Worm (Caenorhabditis elegans): ENCODE measurements around the gene fbxl-5.

Gene fbxl-5

ce11 chrV:7734909-7735308 is 7.8 kb upstream of the fbxl-5 start, which contains the start of gene clic-1 (continued):
- TF ChIP-seq ceh-82 (tag; optimal IDR thresholded peaks at IDR 0.05) (peak; percentile 35 to 85 (median 62)), nhr-20 (tag; optimal IDR thresholded peaks at IDR 0.05) (peak; percentile 57), lin-15B (tag; optimal IDR thresholded peaks at IDR 0.05) (peak; percentile 43), sptf-1 (tag; optimal IDR thresholded peaks at IDR 0.05) (no peak), C16A3.4 (tag; optimal IDR thresholded peaks at IDR 0.05) (peak; percentile 64), ceh-88 (GFP tag; IDR thresholded peaks at IDR 0.05) (no peak), snu-23 (GFP tag; optimal IDR thresholded peaks at IDR 0.05) (peak; percentile 74)

ce11 chrV:7735319-7735718 is 7.4 kb upstream of the fbxl-5 start, which contains the start of gene srr-10:
Gene srr-10 (plus strand): TSS chrV:7735619.
- TF ChIP-seq sup-37 (GFP tag; optimal IDR thresholded peaks at IDR 0.05) (no peak), efl-1 (optimal IDR thresholded peaks at IDR 0.05) (no peak), efl-1 (GFP tag; optimal IDR thresholded peaks at IDR 0.05 in 1 of 2) (peak in 1 of 2 experiments; percentile 34)

- TF ChIP-seq ets-5 (GFP tag; IDR thresholded peaks at IDR 0.05), result no peak
- TF ChIP-seq nhr-77 (tag; optimal IDR thresholded peaks at IDR 0.05), result no peak
- no peak for TF ChIP-seq alr-1 (tag; optimal IDR thresholded peaks at IDR 0.05; ENCODE audit: borderline replicate concordance)
- no peak for TF ChIP-seq blmp-1 (tag; optimal IDR thresholded peaks at IDR 0.05)
- no peak for TF ChIP-seq dsc-1 (tag; optimal IDR thresholded peaks at IDR 0.05)
- TF ChIP-seq swsn-7 (tag; optimal IDR thresholded peaks at IDR 0.05), result no peak
- TF ChIP-seq isw-1 (GFP tag; IDR thresholded peaks at IDR 0.05), result no peak
Measured at ce11 chrV:7737710-7738109, 5.0 kb upstream of the fbxl-5 start, which contains the start of gene srr-9. Gene srr-9 (plus strand): TSS chrV:7738010.

ce11 chrV:7739949-7740348 is 2.8 kb upstream of the fbxl-5 start:
- TF ChIP-seq blmp-1 (tag; optimal IDR thresholded peaks at IDR 0.05), result peak; percentile 28
- TF ChIP-seq elt-2 (tag; optimal IDR thresholded peaks at IDR 0.05), result no peak
- peak; percentile 47 for TF ChIP-seq nhr-85 (tag)

- peak; percentile 2 for TF ChIP-seq blmp-1 (tag; optimal IDR thresholded peaks at IDR 0.05)
- TF ChIP-seq lin-13 (GFP tag; optimal IDR thresholded peaks at IDR 0.05), result no peak
- TF ChIP-seq nhr-237 (tag; optimal IDR thresholded peaks at IDR 0.05), result no peak
- TF ChIP-seq mab-9 (GFP tag; IDR thresholded peaks at IDR 0.05), result no peak
- no peak for TF ChIP-seq swsn-7 (tag; optimal IDR thresholded peaks at IDR 0.05)
Measured at ce11 chrV:7741918-7742317, 791 bp upstream of the fbxl-5 start.

ce11 chrV:7744068-7744467 is 1.4 kb downstream of the fbxl-5 start:
- TF ChIP-seq nhr-90 (tag; optimal IDR thresholded peaks at IDR 0.05; ENCODE audit: poor library complexity) (no peak), efl-1 (optimal IDR thresholded peaks at IDR 0.05) (no peak), efl-1 (GFP tag; optimal IDR thresholded peaks at IDR 0.05 in 1 of 2) (peak in 1 of 2 experiments; percentile 62), elt-2 (tag; optimal IDR thresholded peaks at IDR 0.05) (peak; percentile 18), fkh-4 (tag; optimal IDR thresholded peaks at IDR 0.05; ENCODE audit: borderline replicate concordance) (no peak), snu-23 (GFP tag; optimal IDR thresholded peaks at IDR 0.05) (no peak), tlp-1 (tag; optimal IDR thresholded peaks at IDR 0.05) (no peak)

- TF ChIP-seq jun-1 (tag; optimal IDR thresholded peaks at IDR 0.05) (no peak), efl-1 (optimal IDR thresholded peaks at IDR 0.05) (no peak), efl-1 (GFP tag; optimal IDR thresholded peaks at IDR 0.05 in 1 of 2) (peak in 1 of 2 experiments; percentile 72)
Measured at ce11 chrV:7745386-7745785, 2.7 kb downstream of the fbxl-5 start.

- TF ChIP-seq unc-86 (tag; optimal IDR thresholded peaks at IDR 0.05), result no peak
- peak; percentile 39 for TF ChIP-seq unc-62 (GFP tag; optimal IDR thresholded peaks at IDR 0.05)
- TF ChIP-seq tbx-2 (tag; optimal IDR thresholded peaks at IDR 0.05), result no peak
- peak in 1 of 2 experiments; percentile 23 for TF ChIP-seq efl-1 (optimal IDR thresholded peaks at IDR 0.05)
- no peak for TF ChIP-seq efl-1 (GFP tag; optimal IDR thresholded peaks at IDR 0.05 in 1 of 2)
- TF ChIP-seq lin-14 (GFP tag; optimal IDR thresholded peaks at IDR 0.05), result peak; percentile 63
- TF ChIP-seq egl-27 (tag; optimal IDR thresholded peaks at IDR 0.05), result no peak
- no peak for TF ChIP-seq hlh-17 (GFP tag; optimal IDR thresholded peaks at IDR 0.05; ENCODE audit: borderline replicate concordance)
- no peak for TF ChIP-seq isw-1 (GFP tag; IDR thresholded peaks at IDR 0.05)
- TF ChIP-seq grh-1 (GFP tag; IDR thresholded peaks at IDR 0.05), result no peak
- TF ChIP-seq aha-1 (tag; optimal IDR thresholded peaks at IDR 0.05), result no peak
- peak in 1 of 2 experiments; percentile 11 for TF ChIP-seq ztf-11 (tag; optimal IDR thresholded peaks at IDR 0.05)
- TF ChIP-seq lin-13 (GFP tag; optimal IDR thresholded peaks at IDR 0.05), result no peak
- peak; percentile 12 for TF ChIP-seq nhr-71 (tag; optimal IDR thresholded peaks at IDR 0.05)
- peak; percentile 10 for TF ChIP-seq dsc-1 (tag; optimal IDR thresholded peaks at IDR 0.05)
- TF ChIP-seq C34B4.2 (tag; optimal IDR thresholded peaks at IDR 0.05), result no peak
- TF ChIP-seq mef-2 (tag; optimal IDR thresholded peaks at IDR 0.05), result no peak
- no peak for TF ChIP-seq snpc-4 (tag; optimal IDR thresholded peaks at IDR 0.05)
Measured at ce11 chrV:7745903-7746302, 3.2 kb downstream of the fbxl-5 start.

Measured in whole organism, L1 larva.